Worm (Caenorhabditis elegans): Measurements from ENCODE around the gene lmd-5.

- TF ChIP-seq R02D3.7 (tag; optimal IDR thresholded peaks at IDR 0.05) (no peak), snpc-4 (tag; optimal IDR thresholded peaks at IDR 0.05) (no peak), ama-1 (optimal IDR thresholded peaks at IDR 0.05) (no peak), F13H6.1 (tag; optimal IDR thresholded peaks at IDR 0.05) (no peak), nhr-12 (tag; optimal IDR thresholded peaks at IDR 0.05) (no peak), ztf-1 (GFP tag; conservative IDR thresholded peaks at IDR 0.05) (no peak)
These were observed 10.5 kb downstream of the lmd-5 start, which contains the start of gene F10D2.16 for ce11 chrV:7133963-7134362.
